Fruit fly (Drosophila melanogaster): ENCODE measurements around the gene Ilk.

Gene Ilk

dm6 chr3L:21238377-21238776 is 21.7 kb downstream of the Ilk start:
- TF ChIP-seq Hr96 (GFP tag; optimal IDR thresholded peaks at IDR 0.05) (no peak), cic (GFP tag; optimal IDR thresholded peaks at IDR 0.05) (no peak), Mnt (GFP tag; optimal IDR thresholded peaks at IDR 0.05) (no peak), CG7101 (tag; optimal IDR thresholded peaks at IDR 0.05) (no peak), CG14711 (tag; optimal IDR thresholded peaks at IDR 0.05) (no peak)

DNA sequence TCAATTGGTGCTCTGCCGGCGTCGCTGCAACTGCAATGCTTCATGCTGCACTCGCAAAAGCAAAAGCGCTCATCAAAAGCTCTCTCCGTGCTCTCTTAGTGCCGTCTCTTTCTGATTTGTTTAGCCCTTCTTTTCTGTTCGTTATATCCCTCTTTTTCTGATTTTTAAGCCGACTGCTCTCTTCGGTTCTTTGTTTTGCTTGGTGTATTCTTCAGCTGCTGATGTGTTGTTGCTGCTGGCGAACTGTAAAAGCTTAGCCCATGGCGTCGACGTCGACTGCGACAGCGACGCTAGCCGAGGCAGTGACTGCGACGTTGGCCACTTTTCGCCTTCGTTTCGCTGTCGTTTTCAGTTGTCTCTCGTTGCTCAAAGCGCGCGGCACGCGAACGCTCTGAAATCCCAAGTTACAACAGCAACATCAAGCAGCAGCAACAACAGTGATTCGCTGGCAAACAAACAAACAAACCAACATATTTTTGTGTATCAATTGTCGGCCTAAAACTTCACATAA is 23.4 kb downstream of the Ilk start:
- TF ChIP-seq toe (GFP tag; optimal IDR thresholded peaks at IDR 0.05) (no peak), cnc (optimal IDR thresholded peaks at IDR 0.05) (no peak), Hr96 (GFP tag; optimal IDR thresholded peaks at IDR 0.05) (no peak), CG7045 (GFP tag; optimal IDR thresholded peaks at IDR 0.05) (no peak), ovo (GFP tag; optimal IDR thresholded peaks at IDR 0.05) (no peak), pad (GFP tag; optimal IDR thresholded peaks at IDR 0.05) (no peak), CG33017 (tag; optimal IDR thresholded peaks at IDR 0.05) (no peak), CG7101 (tag; optimal IDR thresholded peaks at IDR 0.05) (no peak), Mnt (GFP tag; optimal IDR thresholded peaks at IDR 0.05) (no peak), CG1620 (GFP tag; optimal IDR thresholded peaks at IDR 0.05) (no peak), tj (GFP tag; optimal IDR thresholded peaks at IDR 0.05) (no peak), CG14711 (tag; optimal IDR thresholded peaks at IDR 0.05) (no peak)

DNA sequence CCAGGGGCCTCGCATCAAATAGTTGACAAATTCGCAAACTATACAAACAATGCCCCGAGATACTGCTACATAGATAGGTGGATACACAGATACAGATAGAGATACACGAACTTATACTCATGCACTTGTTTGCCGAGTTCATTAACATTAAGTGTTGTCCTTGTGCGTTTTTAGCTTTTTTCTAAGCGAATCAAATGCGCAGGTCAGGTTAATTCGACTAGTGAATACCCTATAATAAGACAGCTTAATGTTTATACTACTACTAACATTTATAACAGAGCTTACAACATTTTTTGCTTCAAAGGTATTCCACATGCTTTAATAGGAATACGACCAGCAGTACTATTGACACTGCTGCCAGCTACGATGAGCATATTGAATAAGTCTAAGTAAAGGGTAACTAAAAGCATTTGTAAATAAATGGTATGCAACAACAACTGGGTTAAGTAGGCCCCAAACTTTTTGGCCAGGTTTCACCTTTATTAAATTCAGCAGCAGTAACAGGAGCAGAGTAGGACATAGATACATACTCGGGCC is 24.8 kb downstream of the Ilk start:
- TF ChIP-seq kay (GFP tag; ENCODE audit: borderline replicate concordance): peak; percentile 40
- TF ChIP-seq Mnt (GFP tag; optimal IDR thresholded peaks at IDR 0.05): no peak

- TF ChIP-seq CG7101 (tag; optimal IDR thresholded peaks at IDR 0.05): no peak
- no peak for TF ChIP-seq Hr96 (GFP tag; optimal IDR thresholded peaks at IDR 0.05)
- no peak for TF ChIP-seq Mnt (GFP tag; optimal IDR thresholded peaks at IDR 0.05)
- no peak for TF ChIP-seq CG7045 (GFP tag; optimal IDR thresholded peaks at IDR 0.05)
- no peak for TF ChIP-seq pad (GFP tag; optimal IDR thresholded peaks at IDR 0.05)
- no peak for TF ChIP-seq CG11617 (GFP tag; optimal IDR thresholded peaks at IDR 0.05)
- TF ChIP-seq cic (GFP tag; optimal IDR thresholded peaks at IDR 0.05): no peak
- TF ChIP-seq ovo (GFP tag; optimal IDR thresholded peaks at IDR 0.05): no peak
- no peak for TF ChIP-seq CG14711 (tag; optimal IDR thresholded peaks at IDR 0.05)
- no peak for TF ChIP-seq kay (GFP tag; ENCODE audit: borderline replicate concordance)
- TF ChIP-seq Crg-1 (GFP tag; optimal IDR thresholded peaks at IDR 0.05): no peak
- no peak for TF ChIP-seq CG12768 (GFP tag; optimal IDR thresholded peaks at IDR 0.05)
Observed at dm6 chr3L:21242958-21243357, 26.3 kb downstream of the Ilk start.

- TF ChIP-seq Crg-1 (GFP tag; optimal IDR thresholded peaks at IDR 0.05) (no peak), toe (GFP tag; optimal IDR thresholded peaks at IDR 0.05) (no peak), ovo (GFP tag; optimal IDR thresholded peaks at IDR 0.05) (no peak), Mnt (GFP tag; optimal IDR thresholded peaks at IDR 0.05) (no peak), Hr96 (GFP tag; optimal IDR thresholded peaks at IDR 0.05) (no peak), cic (GFP tag; optimal IDR thresholded peaks at IDR 0.05) (no peak), Clk (GFP tag; optimal IDR thresholded peaks at IDR 0.05) (no peak), bab1 (GFP tag; optimal IDR thresholded peaks at IDR 0.05) (no peak), kay (GFP tag; ENCODE audit: borderline replicate concordance) (no peak), CG1620 (GFP tag; optimal IDR thresholded peaks at IDR 0.05) (no peak), pad (GFP tag; optimal IDR thresholded peaks at IDR 0.05) (no peak)
Observed at dm6 chr3L:21243417-21243816, 26.7 kb downstream of the Ilk start.

DNA sequence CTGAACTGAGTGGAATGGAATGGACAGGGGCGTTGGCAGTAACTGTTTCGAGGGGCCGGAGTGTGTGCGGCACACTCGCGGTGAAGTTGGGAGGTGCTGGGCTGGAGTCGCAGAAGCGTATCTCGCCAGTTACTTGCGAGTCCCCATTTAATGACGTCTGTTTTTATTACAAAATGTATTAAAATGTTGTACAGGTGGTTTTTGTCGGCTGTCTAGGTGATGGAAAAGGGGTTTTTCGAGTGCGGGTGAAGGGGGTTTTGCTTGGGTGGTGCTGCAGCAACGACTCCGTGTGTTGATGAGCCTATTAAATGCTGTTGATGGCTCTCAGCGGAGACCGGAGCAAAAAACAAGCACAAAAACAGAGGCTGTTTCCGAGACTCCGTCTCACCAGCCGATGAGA is 34.7 kb downstream of the Ilk start:
- TF ChIP-seq Hr96 (GFP tag; optimal IDR thresholded peaks at IDR 0.05): no peak
- no peak for TF ChIP-seq CG1620 (GFP tag; optimal IDR thresholded peaks at IDR 0.05)
- no peak for TF ChIP-seq ovo (GFP tag; optimal IDR thresholded peaks at IDR 0.05)
- no peak for TF ChIP-seq Clk (GFP tag; optimal IDR thresholded peaks at IDR 0.05)
- no peak for TF ChIP-seq CG7101 (tag; optimal IDR thresholded peaks at IDR 0.05)
- TF ChIP-seq pad (GFP tag; optimal IDR thresholded peaks at IDR 0.05): no peak
- TF ChIP-seq Crg-1 (GFP tag; optimal IDR thresholded peaks at IDR 0.05): no peak
- TF ChIP-seq cic (GFP tag; optimal IDR thresholded peaks at IDR 0.05): no peak
- no peak for TF ChIP-seq bab1 (GFP tag; optimal IDR thresholded peaks at IDR 0.05)
- TF ChIP-seq CG7045 (GFP tag; optimal IDR thresholded peaks at IDR 0.05): no peak
- TF ChIP-seq tj (GFP tag; optimal IDR thresholded peaks at IDR 0.05): no peak
- no peak for TF ChIP-seq CG33017 (tag; optimal IDR thresholded peaks at IDR 0.05)
- no peak for TF ChIP-seq Mnt (GFP tag; optimal IDR thresholded peaks at IDR 0.05)
- TF ChIP-seq kay (GFP tag; ENCODE audit: borderline replicate concordance): no peak
- no peak for TF ChIP-seq cnc (optimal IDR thresholded peaks at IDR 0.05)

DNA sequence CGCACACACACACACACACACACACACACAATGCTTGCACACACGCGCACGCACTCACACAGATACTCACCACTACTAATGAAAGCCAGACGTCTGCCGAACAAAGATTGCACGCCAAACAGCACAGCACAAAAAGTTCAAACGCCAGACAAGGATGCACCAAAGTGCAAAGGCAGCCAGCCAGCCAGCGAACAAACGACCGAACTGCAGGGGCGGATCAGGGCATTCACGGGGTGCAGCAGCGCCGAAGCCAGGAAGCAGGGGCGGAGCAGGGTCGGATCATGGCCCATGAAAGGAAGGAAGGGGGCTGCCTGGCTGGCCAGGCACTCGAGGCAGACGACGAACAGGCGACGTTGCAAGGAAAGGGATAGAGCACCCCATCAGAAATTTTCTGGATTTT is 35.8 kb downstream of the Ilk start:
- TF ChIP-seq Clk (GFP tag; optimal IDR thresholded peaks at IDR 0.05): no peak
- no peak for TF ChIP-seq Crg-1 (GFP tag; optimal IDR thresholded peaks at IDR 0.05)
- TF ChIP-seq toe (GFP tag; optimal IDR thresholded peaks at IDR 0.05): no peak
- TF ChIP-seq Hr96 (GFP tag; optimal IDR thresholded peaks at IDR 0.05): no peak
- no peak for TF ChIP-seq CG11617 (GFP tag; optimal IDR thresholded peaks at IDR 0.05)
- TF ChIP-seq pad (GFP tag; optimal IDR thresholded peaks at IDR 0.05): no peak
- no peak for TF ChIP-seq ovo (GFP tag; optimal IDR thresholded peaks at IDR 0.05)
- no peak for TF ChIP-seq tj (GFP tag; optimal IDR thresholded peaks at IDR 0.05)
